Worm (Caenorhabditis elegans) whole organism, young adult: ENCODE data around the gene nhr-134.

Experiments
- ama-1 ChIP-seq, 3 experiments: fragments of 150-350 bp in 1 of 3; sonication (generic microtip) in 2 of 3; optimal IDR thresholded peaks; 2 replicates each; lab custom pipeline; 2014 to 2018; ENCODE audit warnings: missing biosample characterization in 2 of 3, missing genetic modification characterization in 2 of 3, missing genetic modification reagents in 2 of 3
- chd-7 ChIP-seq: sonication (generic microtip); optimal IDR thresholded peaks from 2 replicates; lab custom pipeline; 2016; ENCODE audit warnings: mild to moderate bottlenecking, missing genetic modification characterization, moderate library complexity, missing compliant biosample characterization
- hmg-1.2 ChIP-seq: fragments of 200-800 bp; sonication (Bioruptor generic); IDR thresholded peaks from 2 replicates; pipeline ENCODE4 v1.3.6; 2022; ENCODE audit warnings: missing genetic modification reagents, missing genetic modification characterization, missing compliant biosample characterization

- TF ChIP-seq hmg-1.2 (GFP tag; lab: Robert Waterston, UW) = no peak
- TF ChIP-seq ama-1 (optimal IDR thresholded peaks at IDR 0.05; lab: Kevin White, UChicago) = no peak
- no peak for TF ChIP-seq ama-1 (GFP tag; optimal IDR thresholded peaks at IDR 0.05; lab: Kevin White, UChicago)
- TF ChIP-seq chd-7 = no peak
Measured at ce11 chrV:2190383-2190782, 40.6 kb upstream of the nhr-134 start.
